Worm (Caenorhabditis elegans) whole organism, L3 larva: Measurements from ENCODE around the gene efn-4.

Experiments used
- ZK546.5 ChIP-seq: sonication (generic microtip); optimal IDR thresholded peaks from 2 replicates; lab custom pipeline; 2017; ENCODE audit warnings: missing biosample characterization, missing genetic modification characterization
- ceh-9 ChIP-seq: sonication (generic microtip); optimal IDR thresholded peaks from 2 replicates; lab custom pipeline; 2018; ENCODE audit warnings: missing biosample characterization, missing genetic modification characterization
- elt-3 ChIP-seq, 3 experiments: fragments of 150-350 bp in 1 of 3; sonication (generic microtip) in 2 of 3; optimal IDR thresholded peaks; 2 replicates in 2 of 3; 4 replicates in 1 of 3; lab custom pipeline; 2014 to 2017; ENCODE audit warnings: missing biosample characterization in 3 of 3, missing genetic modification characterization in 3 of 3
- fkh-2 ChIP-seq: fragments of 150-350 bp; optimal IDR thresholded peaks from 2 replicates; lab custom pipeline; 2014; ENCODE audit warnings: missing biosample characterization, missing genetic modification reagents, missing genetic modification characterization
- fos-1 ChIP-seq: fragments of 150-350 bp; optimal IDR thresholded peaks from 2 replicates; lab custom pipeline; 2014; ENCODE audit warnings: missing biosample characterization, missing genetic modification characterization
- jun-1 ChIP-seq: fragments of 150-350 bp; optimal IDR thresholded peaks from 2 replicates; lab custom pipeline; 2014; ENCODE audit warnings: missing biosample characterization, missing genetic modification reagents, missing genetic modification characterization
- mdl-1 ChIP-seq: fragments of 150-350 bp; optimal IDR thresholded peaks from 2 replicates; lab custom pipeline; 2014; ENCODE audit warnings: missing biosample characterization, missing genetic modification characterization
- nfya-1 ChIP-seq: sonication (generic microtip); optimal IDR thresholded peaks from 2 replicates; lab custom pipeline; 2017; ENCODE audit warnings: missing genetic modification characterization, mild to moderate bottlenecking, missing compliant biosample characterization, antibody characterized with exemption, moderate library complexity; ENCODE audit not compliant: insufficient read depth
- nhr-28 ChIP-seq: fragments of 150-350 bp; optimal IDR thresholded peaks from 2 replicates; lab custom pipeline; 2014; ENCODE audit warnings: missing biosample characterization, missing genetic modification characterization
- nhr-77 ChIP-seq: fragments of 150-350 bp; optimal IDR thresholded peaks from 2 replicates; lab custom pipeline; 2014; ENCODE audit warnings: missing biosample characterization, missing genetic modification characterization
- pqm-1 ChIP-seq: fragments of 150-350 bp; optimal IDR thresholded peaks from 2 replicates; lab custom pipeline; 2017; ENCODE audit warnings: missing biosample characterization, missing genetic modification characterization, inconsistent platforms
- zag-1 ChIP-seq: fragments of 150-350 bp; optimal IDR thresholded peaks from 2 replicates; lab custom pipeline; 2014; ENCODE audit warnings: missing biosample characterization, missing genetic modification characterization
- ztf-11 ChIP-seq: fragments of 150-350 bp; optimal IDR thresholded peaks from 2 replicates; lab custom pipeline; 2014; ENCODE audit warnings: missing biosample characterization, missing genetic modification characterization

ce11 chrIV:594840-595239 lies 35.8 kb downstream of the efn-4 start:
- no peak for TF ChIP-seq fkh-2 (tag; lab: Kevin White, UChicago)
- TF ChIP-seq ceh-9 (tag; lab: Kevin White, UChicago) = no peak
- no peak for TF ChIP-seq pqm-1 (tag; lab: Kevin White, UChicago)
- TF ChIP-seq ztf-11 = no peak
- no peak for TF ChIP-seq nfya-1 (tag; lab: Kevin White, UChicago)
- no peak for TF ChIP-seq zag-1
- TF ChIP-seq fos-1 (tag; lab: Kevin White, UChicago) = no peak
- TF ChIP-seq ZK546.5 (tag; lab: Kevin White, UChicago) = no peak
- TF ChIP-seq nhr-77 (tag; lab: Kevin White, UChicago) = no peak
- no peak for TF ChIP-seq elt-3 (tag; optimal IDR thresholded peaks at IDR 0.05; lab: Kevin White, UChicago)
- TF ChIP-seq jun-1 = no peak
- TF ChIP-seq nhr-28 (tag; lab: Kevin White, UChicago) = no peak
- no peak for TF ChIP-seq mdl-1 (tag; lab: Kevin White, UChicago)
